Worm (Caenorhabditis elegans) whole organism, late embryonic: ENCODE measurements around the gene T24C4.10.

Source experiments
- K02D7.2 ChIP-seq: sonication (generic microtip); optimal IDR thresholded peaks from 2 replicates; lab custom pipeline; 2017; ENCODE audit warnings: mild to moderate bottlenecking, missing genetic modification characterization, missing compliant biosample characterization
- K09A11.1 ChIP-seq: sonication (generic microtip); optimal IDR thresholded peaks from 2 replicates; lab custom pipeline; 2017; ENCODE audit warnings: antibody characterized with exemption, mild to moderate bottlenecking, missing genetic modification characterization, missing compliant biosample characterization; ENCODE audit not compliant: insufficient read depth
- T23F11.4 ChIP-seq: fragments of 200-800 bp; sonication (Bioruptor generic); optimal IDR thresholded peaks from 2 replicates; lab custom pipeline; 2018; ENCODE audit warnings: mild to moderate bottlenecking, missing genetic modification characterization, missing compliant biosample characterization
- ceh-22 ChIP-seq: sonication (generic microtip); optimal IDR thresholded peaks from 2 replicates; lab custom pipeline; 2017; ENCODE audit warnings: missing biosample characterization, missing genetic modification characterization
- ceh-9 ChIP-seq: sonication (generic microtip); optimal IDR thresholded peaks from 2 replicates; lab custom pipeline; 2016; ENCODE audit warnings: mild to moderate bottlenecking, missing genetic modification characterization, inconsistent platforms, missing compliant biosample characterization
- hlh-30 ChIP-seq: sonication (generic microtip); optimal IDR thresholded peaks from 2 replicates; lab custom pipeline; 2017; ENCODE audit warnings: antibody characterized with exemption, missing genetic modification characterization, missing compliant biosample characterization; ENCODE audit not compliant: insufficient read depth
- madf-2 ChIP-seq: sonication (generic microtip); optimal IDR thresholded peaks from 2 replicates; lab custom pipeline; 2017; ENCODE audit warnings: missing genetic modification characterization, missing compliant biosample characterization
- rnt-1 ChIP-seq: sonication (generic microtip); optimal IDR thresholded peaks from 2 replicates; lab custom pipeline; 2016; ENCODE audit warnings: missing genetic modification characterization, missing compliant biosample characterization
- tbx-7 ChIP-seq: sonication (generic microtip); optimal IDR thresholded peaks from 2 replicates; lab custom pipeline; 2016; ENCODE audit warnings: missing genotype, missing genetic modification characterization, missing compliant biosample characterization
- ztf-16 ChIP-seq: sonication (generic microtip); optimal IDR thresholded peaks from 2 replicates; lab custom pipeline; 2017; ENCODE audit warnings: missing genetic modification characterization, missing compliant biosample characterization

ce11 chrIII:936037-936507 lies 45.0 kb upstream of the T24C4.10 start, which contains the start of gene fbxa-55:
- TF ChIP-seq ceh-22 (no peak), T23F11.4 (GFP tag; lab: Kevin White, UChicago) (no peak), madf-2 (tag; lab: Kevin White, UChicago) (no peak), K09A11.1 (tag; lab: Kevin White, UChicago) (no peak), K02D7.2 (no peak), hlh-30 (tag; lab: Kevin White, UChicago) (no peak), rnt-1 (tag; lab: Kevin White, UChicago) (no peak), tbx-7 (tag; lab: Kevin White, UChicago) (no peak), ztf-16 (tag; lab: Kevin White, UChicago) (no peak), ceh-9 (tag; lab: Kevin White, UChicago) (no peak)
